Fruit fly (Drosophila melanogaster) whole organism, embryonic: ENCODE measurements around the gene CG6048.

Experiments
- ATbp ChIP-seq: fragments of 200-800 bp; sonication (Bioruptor generic); optimal IDR thresholded peaks from 2 replicates; lab custom pipeline; 2017; ENCODE audit warnings: missing biosample characterization, mild to moderate bottlenecking, missing genetic modification characterization, missing genetic modification reagents
- Ada2b ChIP-seq: fragments of 200-800 bp; sonication (Bioruptor generic); IDR thresholded peaks from 2 replicates; pipeline ENCODE4 v1.3.6; 2022; ENCODE audit warnings: missing biosample characterization, missing genetic modification characterization
- CG1024 ChIP-seq: fragments of 200-800 bp; sonication (Bioruptor generic); IDR thresholded peaks from 2 replicates; pipeline ENCODE4 v1.3.6; 2022; ENCODE audit warnings: missing biosample characterization, missing genetic modification characterization
- CG12942 ChIP-seq: fragments of 200-800 bp; sonication (Bioruptor generic); optimal IDR thresholded peaks from 3 replicates; lab custom pipeline; 2016; ENCODE audit warnings: missing biosample characterization, missing genetic modification characterization
- CG13123 ChIP-seq: fragments of 200-800 bp; sonication (Bioruptor generic); optimal IDR thresholded peaks from 2 replicates; lab custom pipeline; 2016; ENCODE audit warnings: missing biosample characterization, missing genetic modification characterization
- CG14710 ChIP-seq: fragments of 200-800 bp; sonication (Bioruptor generic); optimal IDR thresholded peaks from 3 replicates; lab custom pipeline; 2019; ENCODE audit warnings: missing biosample characterization, mild to moderate bottlenecking, missing genetic modification characterization, moderate library complexity
- CG16813 ChIP-seq: fragments of 200-800 bp; sonication (Bioruptor generic); IDR thresholded peaks from 3 replicates; pipeline ENCODE4 v1.3.6; 2022; ENCODE audit warnings: missing biosample characterization, missing genetic modification characterization; ENCODE audit not compliant: partially characterized antibody
- CG18599 ChIP-seq: fragments of 200-800 bp; sonication (Bioruptor generic); optimal IDR thresholded peaks from 3 replicates; lab custom pipeline; 2017; ENCODE audit warnings: missing biosample characterization, missing genetic modification characterization, mild to moderate bottlenecking, moderate library complexity, missing genetic modification reagents
- CG30431 ChIP-seq: fragments of 200-800 bp; sonication (Bioruptor generic); optimal IDR thresholded peaks from 2 replicates; lab custom pipeline; 2017; ENCODE audit warnings: missing biosample characterization, missing genetic modification characterization
- CG32772 ChIP-seq: fragments of 200-800 bp; sonication (Bioruptor generic); IDR thresholded peaks from 2 replicates; pipeline ENCODE4 v1.3.6; 2022; ENCODE audit warnings: missing biosample characterization, missing genetic modification characterization
- CG34376 ChIP-seq: fragments of 200-800 bp; sonication (Bioruptor generic); optimal IDR thresholded peaks from 2 replicates; lab custom pipeline; 2018; ENCODE audit warnings: missing biosample characterization, mild to moderate bottlenecking, missing genetic modification characterization
- CG4424 ChIP-seq: fragments of 200-800 bp; sonication (Bioruptor generic); optimal IDR thresholded peaks from 3 replicates; lab custom pipeline; 2016; ENCODE audit warnings: missing biosample characterization, missing genetic modification characterization
- CG4617 ChIP-seq: fragments of 200-800 bp; sonication (Bioruptor generic); optimal IDR thresholded peaks from 3 replicates; lab custom pipeline; 2016; ENCODE audit warnings: missing biosample characterization, missing genetic modification characterization, borderline replicate concordance
- CG4854 ChIP-seq: fragments of 200-800 bp; sonication (Bioruptor generic); optimal IDR thresholded peaks from 2 replicates; lab custom pipeline; 2016; ENCODE audit warnings: missing biosample characterization, missing genetic modification characterization, inconsistent platforms
- CG6791 ChIP-seq: fragments of 200-800 bp; sonication (Bioruptor generic); IDR thresholded peaks from 3 replicates; pipeline ENCODE4 v1.3.6; 2022; ENCODE audit warnings: missing biosample characterization, missing genetic modification characterization; ENCODE audit not compliant: partially characterized antibody
- CG7928 ChIP-seq: fragments of 200-800 bp; sonication (Bioruptor generic); optimal IDR thresholded peaks from 2 replicates; lab custom pipeline; 2017; ENCODE audit warnings: missing biosample characterization, mild to moderate bottlenecking, missing genetic modification characterization
- Dad ChIP-seq: fragments of 200-800 bp; sonication (Bioruptor generic); optimal IDR thresholded peaks from 3 replicates; lab custom pipeline; 2016; ENCODE audit warnings: missing biosample characterization, missing genetic modification characterization
- E2f1 ChIP-seq: fragments of 200-800 bp; sonication (Bioruptor generic); IDR thresholded peaks from 2 replicates; pipeline ENCODE4 v1.3.6; 2022; ENCODE audit warnings: missing biosample characterization, missing genetic modification characterization
- HHEX ChIP-seq: fragments of 200-800 bp; sonication (Bioruptor generic); optimal IDR thresholded peaks from 3 replicates; lab custom pipeline; 2017; ENCODE audit warnings: missing biosample characterization, mild to moderate bottlenecking, missing genetic modification characterization, missing genetic modification reagents
- HmgD ChIP-seq: fragments of 200-800 bp; sonication (Bioruptor generic); optimal IDR thresholded peaks from 3 replicates; lab custom pipeline; 2016; ENCODE audit warnings: missing biosample characterization, missing genetic modification characterization
- Hr39 ChIP-seq: fragments of >200 bp; optimal IDR thresholded peaks from 2 replicates; lab custom pipeline; 2017
- Lim3 ChIP-seq: fragments of 200-800 bp; sonication (Bioruptor generic); IDR thresholded peaks from 2 replicates; pipeline ENCODE4 v1.3.6; 2022; ENCODE audit warnings: missing biosample characterization, missing genetic modification characterization
- MBD-R2 ChIP-seq: fragments of 200-800 bp; sonication (Bioruptor generic); IDR thresholded peaks from 2 replicates; pipeline ENCODE4 v1.3.6; 2022; ENCODE audit warnings: missing biosample characterization, missing genetic modification characterization
- Meics ChIP-seq: fragments of 200-800 bp; sonication (Bioruptor generic); optimal IDR thresholded peaks from 2 replicates; lab custom pipeline; 2017; ENCODE audit warnings: missing biosample characterization, mild to moderate bottlenecking, missing genetic modification characterization
- Trl ChIP-seq, 3 experiments: fragments of >200 bp in 2 of 3; fragments of 200-800 bp in 1 of 3; sonication (Bioruptor generic) in 1 of 3; optimal IDR thresholded peaks; 2 replicates in 1 of 3; 3 replicates in 2 of 3; lab custom pipeline; 2016 to 2017; ENCODE audit warnings: missing biosample characterization in 1 of 3, missing genetic modification characterization in 1 of 3
- ato ChIP-seq: fragments of 200-800 bp; sonication (Bioruptor generic); IDR thresholded peaks from 2 replicates; pipeline ENCODE4 v1.3.6; 2022; ENCODE audit warnings: missing biosample characterization, missing genetic modification characterization; ENCODE audit not compliant: partially characterized antibody
- bsh ChIP-seq, 2 experiments: fragments of 200-800 bp; sonication (Bioruptor generic); optimal IDR thresholded peaks; 2 replicates each; lab custom pipeline; 2017 to 2018; ENCODE audit warnings: mild to moderate bottlenecking in 2 of 2, missing biosample characterization in 2 of 2, missing genetic modification characterization in 2 of 2, moderate library complexity in 1 of 2
- cwo ChIP-seq: fragments of 200-800 bp; sonication (Bioruptor generic); optimal IDR thresholded peaks from 3 replicates; lab custom pipeline; 2017; ENCODE audit warnings: missing biosample characterization, missing genetic modification characterization, mild to moderate bottlenecking, moderate library complexity, missing genetic modification reagents
- dmrt99B ChIP-seq: fragments of 200-800 bp; sonication (Bioruptor generic); optimal IDR thresholded peaks from 2 replicates; lab custom pipeline; 2018; ENCODE audit warnings: missing biosample characterization, mild to moderate bottlenecking, missing genetic modification characterization, moderate library complexity
- dysf ChIP-seq: fragments of 200-800 bp; sonication (Bioruptor generic); IDR thresholded peaks from 3 replicates; pipeline ENCODE4 v1.3.6; 2022; ENCODE audit warnings: missing biosample characterization, missing genetic modification characterization
- emc ChIP-seq: fragments of 200-800 bp; sonication (Bioruptor generic); optimal IDR thresholded peaks from 2 replicates; lab custom pipeline; 2016; ENCODE audit warnings: missing biosample characterization, missing genetic modification characterization
- eve ChIP-seq, 2 experiments: fragments of >200 bp; optimal IDR thresholded peaks; 2 replicates each; lab custom pipeline; 2017; ENCODE audit warnings: missing biosample characterization in 2 of 2, missing genetic modification characterization in 2 of 2
- fd3F ChIP-seq: fragments of 200-800 bp; sonication (Bioruptor generic); optimal IDR thresholded peaks from 2 replicates; lab custom pipeline; 2018; ENCODE audit warnings: missing biosample characterization, mild to moderate bottlenecking, missing genetic modification characterization, moderate library complexity
- ftz-f1 ChIP-seq: fragments of 200-800 bp; sonication (Bioruptor generic); optimal IDR thresholded peaks from 2 replicates; lab custom pipeline; 2016; ENCODE audit warnings: missing biosample characterization, missing genetic modification characterization
- gt ChIP-seq: fragments of 200-800 bp; sonication (Bioruptor generic); IDR thresholded peaks from 2 replicates; pipeline ENCODE4 v1.3.6; 2022; ENCODE audit warnings: missing biosample characterization, missing genetic modification characterization
- hbn ChIP-seq: fragments of 200-800 bp; sonication (Bioruptor generic); IDR thresholded peaks from 2 replicates; pipeline ENCODE4 v1.3.6; 2022; ENCODE audit warnings: missing biosample characterization, missing genetic modification characterization; ENCODE audit not compliant: partially characterized antibody
- ken ChIP-seq: fragments of 200-800 bp; sonication (Bioruptor generic); IDR thresholded peaks from 3 replicates; pipeline ENCODE4 v1.3.6; 2022; ENCODE audit warnings: missing biosample characterization, missing genetic modification characterization
- lola ChIP-seq, 3 experiments: fragments of >200 bp in 2 of 3; fragments of 200-800 bp in 1 of 3; sonication (Bioruptor generic) in 1 of 3; optimal IDR thresholded peaks; 2 replicates each; lab custom pipeline; 2017 to 2019; ENCODE audit warnings: missing biosample characterization in 3 of 3, missing genetic modification characterization in 3 of 3, mild to moderate bottlenecking in 1 of 3, moderate library complexity in 1 of 3
- oc ChIP-seq: fragments of 200-800 bp; sonication (Bioruptor generic); optimal IDR thresholded peaks from 2 replicates; lab custom pipeline; 2018; ENCODE audit warnings: missing biosample characterization, mild to moderate bottlenecking, missing genetic modification characterization, moderate library complexity
- pho ChIP-seq: fragments of 200-800 bp; sonication (Bioruptor generic); optimal IDR thresholded peaks from 2 replicates; lab custom pipeline; 2016; ENCODE audit warnings: missing biosample characterization, missing genetic modification characterization
- pita ChIP-seq: fragments of 200-800 bp; sonication (Bioruptor generic); optimal IDR thresholded peaks from 2 replicates; lab custom pipeline; 2017; ENCODE audit warnings: missing biosample characterization, mild to moderate bottlenecking, missing genetic modification characterization
- sc ChIP-seq, 3 experiments: fragments of >200 bp in 2 of 3; fragments of 200-800 bp in 1 of 3; sonication (Bioruptor generic) in 1 of 3; optimal IDR thresholded peaks; 2 replicates in 2 of 3; 3 replicates in 1 of 3; lab custom pipeline; 2017; ENCODE audit warnings: mild to moderate bottlenecking in 1 of 3, missing biosample characterization in 1 of 3, missing genetic modification characterization in 1 of 3, missing genetic modification reagents in 1 of 3
- sens ChIP-seq: fragments of 200-800 bp; sonication (Bioruptor generic); peaks from one replicate; lab custom pipeline; 2016; ENCODE audit warnings: missing biosample characterization, missing genetic modification characterization
- so ChIP-seq: fragments of 200-800 bp; sonication (Bioruptor generic); IDR thresholded peaks from 3 replicates; pipeline ENCODE4 v1.3.6; 2022; ENCODE audit warnings: missing biosample characterization, missing genetic modification characterization
- sqz ChIP-seq: fragments of 200-800 bp; sonication (Bioruptor generic); optimal IDR thresholded peaks from 3 replicates; lab custom pipeline; 2018; ENCODE audit warnings: missing biosample characterization, mild to moderate bottlenecking, missing genetic modification characterization
- stc ChIP-seq: fragments of 200-800 bp; sonication (Bioruptor generic); IDR thresholded peaks from 2 replicates; pipeline ENCODE4 v1.3.6; 2022; ENCODE audit warnings: missing biosample characterization, missing genetic modification characterization
- unpg ChIP-seq: fragments of 200-800 bp; sonication (Bioruptor generic); optimal IDR thresholded peaks from 3 replicates; lab custom pipeline; 2018; ENCODE audit warnings: missing biosample characterization, mild to moderate bottlenecking, missing genetic modification characterization, moderate library complexity
- wek ChIP-seq: fragments of 200-800 bp; sonication (Bioruptor generic); optimal IDR thresholded peaks from 3 replicates; lab custom pipeline; 2018; ENCODE audit warnings: missing biosample characterization, mild to moderate bottlenecking, missing genetic modification characterization, moderate library complexity

CG6048 gene

DNA sequence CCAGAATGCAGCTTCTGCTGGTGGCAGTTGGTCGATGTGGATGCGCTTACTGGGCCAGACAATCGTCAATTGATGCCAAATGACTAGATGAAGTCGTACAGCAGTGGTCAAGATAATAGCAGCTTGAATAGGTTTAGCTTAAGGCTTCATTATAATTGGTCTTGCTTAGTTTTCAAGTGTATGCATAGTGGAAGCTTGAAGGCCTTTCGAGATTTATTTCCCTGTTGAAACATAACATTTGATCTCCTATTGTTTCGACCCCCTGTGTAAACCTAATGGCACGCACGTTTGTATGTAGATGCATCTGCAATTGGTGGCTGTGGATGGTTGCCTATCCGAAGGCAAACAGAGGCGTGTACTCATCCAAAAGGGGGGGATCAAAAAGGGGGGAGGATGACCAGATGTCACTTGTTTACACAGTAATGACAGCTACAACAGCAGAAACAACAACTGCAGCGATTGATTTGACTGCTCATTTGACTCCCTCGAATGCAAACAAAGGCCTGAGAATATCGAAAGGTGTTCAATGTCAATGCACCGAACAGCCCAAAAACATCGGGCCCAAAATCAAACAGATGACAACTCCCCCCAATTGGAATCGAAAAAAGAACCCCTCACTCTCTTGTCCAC, 15.8 kb downstream of the CG6048 start (continued):
- TF ChIP-seq sqz (GFP tag; lab: Kevin White, UChicago) = no peak
- no peak for TF ChIP-seq fd3F
- TF ChIP-seq Lim3 (GFP tag; lab: Robert Waterston, UW) = no peak
- peak; percentile 56 for TF ChIP-seq unpg (GFP tag; lab: Kevin White, UChicago)
- TF ChIP-seq Trl (optimal IDR thresholded peaks at IDR 0.05; lab: Kevin White, UChicago) = no peak
- TF ChIP-seq Trl (GFP tag; optimal IDR thresholded peaks at IDR 0.05; lab: Kevin White, UChicago) = no peak
- TF ChIP-seq gt (GFP tag; lab: Robert Waterston, UW) = no peak
- peak; percentile 54; the same call in 1 of the 2 replicates for TF ChIP-seq stc (GFP tag; lab: Robert Waterston, UW)
- peak in 1 of 2 experiments; percentile 38 for TF ChIP-seq eve (GFP tag; optimal IDR thresholded peaks at IDR 0.05; lab: Kevin White, UChicago)
- peak; percentile 52 for TF ChIP-seq dmrt99B
- TF ChIP-seq ato = no peak
- TF ChIP-seq lola (GFP tag; optimal IDR thresholded peaks at IDR 0.05; lab: Kevin White, UChicago) = peak in 1 of 3 experiments; percentile 17
- no peak for TF ChIP-seq Dad (GFP tag; lab: Kevin White, UChicago)
- no peak for TF ChIP-seq Hr39 (lab: Kevin White, UChicago)
- TF ChIP-seq ftz-f1 (GFP tag; lab: Kevin White, UChicago) = no peak
- no peak for TF ChIP-seq hbn (GFP tag; lab: Robert Waterston, UW)
- no peak for TF ChIP-seq Ada2b (GFP tag; lab: Robert Waterston, UW)
- TF ChIP-seq CG32772 (GFP tag; lab: Robert Waterston, UW) = no peak
- TF ChIP-seq ken (GFP tag; lab: Robert Waterston, UW) = peak; percentile 46; the same call in 1 of the 3 replicates
- no peak for TF ChIP-seq oc (tag; lab: Kevin White, UChicago)
- no peak for TF ChIP-seq CG4424 (GFP tag; lab: Kevin White, UChicago)
- no peak for TF ChIP-seq Meics (GFP tag; lab: Kevin White, UChicago)
- no peak for TF ChIP-seq CG34376 (GFP tag; lab: Kevin White, UChicago)
- no peak for TF ChIP-seq CG7928
- TF ChIP-seq sens = peak; percentile 94
- TF ChIP-seq wek (GFP tag; lab: Kevin White, UChicago) = no peak
- TF ChIP-seq pita = no peak
- TF ChIP-seq CG16813 = no peak
- TF ChIP-seq CG4854 (GFP tag; lab: Kevin White, UChicago) = no peak
- peak; percentile 47; the same call in 1 of the 3 replicates for TF ChIP-seq dysf (GFP tag; lab: Robert Waterston, UW)
- no peak for TF ChIP-seq MBD-R2 (GFP tag; lab: Robert Waterston, UW)
- no peak for TF ChIP-seq pho (GFP tag; lab: Kevin White, UChicago)
- no peak for TF ChIP-seq cwo (GFP tag; lab: Kevin White, UChicago)
- no peak for TF ChIP-seq emc (GFP tag; lab: Kevin White, UChicago)
- TF ChIP-seq ATbp = peak; percentile 52
- no peak; the same call in 2 of the 3 replicates for TF ChIP-seq so
- TF ChIP-seq bsh (GFP tag; optimal IDR thresholded peaks at IDR 0.05; lab: Kevin White, UChicago) = peak; percentile 64 to 65
- TF ChIP-seq HmgD = no peak
- no peak for TF ChIP-seq CG13123 (GFP tag; lab: Kevin White, UChicago)
- TF ChIP-seq HHEX = no peak
- no peak for TF ChIP-seq CG12942 (GFP tag; lab: Kevin White, UChicago)
- TF ChIP-seq CG14710 (tag; lab: Kevin White, UChicago) = peak; percentile 18
- no peak for TF ChIP-seq CG18599 (GFP tag; lab: Kevin White, UChicago)
- no peak for TF ChIP-seq sc (optimal IDR thresholded peaks at IDR 0.05; lab: Kevin White, UChicago)
- no peak for TF ChIP-seq sc (GFP tag; optimal IDR thresholded peaks at IDR 0.05; lab: Kevin White, UChicago)
- TF ChIP-seq CG1024 = peak; percentile 40; the same call in 1 of the 2 replicates
- no peak for TF ChIP-seq CG6791
- no peak for TF ChIP-seq CG4617 (GFP tag; lab: Kevin White, UChicago)
- no peak for TF ChIP-seq CG30431 (GFP tag; lab: Kevin White, UChicago)
- 0 out of 2 replicates have a peak, but pooled peaks have one; percentile 26 for TF ChIP-seq E2f1 (GFP tag; lab: Robert Waterston, UW)
